Fruit fly (Drosophila melanogaster) whole organism, embryonic: Measurements from ENCODE around the gene CG45045.
A peak's percentile ranks its signal among the peaks of the same experiment; 100 is the strongest.

Source experiments
- Adf1 ChIP-seq: fragments of 200-800 bp; sonication (Bioruptor generic); IDR thresholded peaks from 2 replicates; pipeline ENCODE4 v1.3.6; 2022; ENCODE audit warnings: missing biosample characterization, missing genetic modification characterization
- CG10565 ChIP-seq: fragments of 200-800 bp; sonication (Bioruptor generic); optimal IDR thresholded peaks from 3 replicates; lab custom pipeline; 2016; ENCODE audit warnings: missing biosample characterization, mild to moderate bottlenecking, missing genetic modification characterization
- CG12769 ChIP-seq: fragments of 200-800 bp; sonication (Bioruptor generic); optimal IDR thresholded peaks from 2 replicates; lab custom pipeline; 2019; ENCODE audit warnings: missing biosample characterization, mild to moderate bottlenecking, missing genetic modification characterization, moderate library complexity
- CG13123 ChIP-seq: fragments of 200-800 bp; sonication (Bioruptor generic); optimal IDR thresholded peaks from 2 replicates; lab custom pipeline; 2016; ENCODE audit warnings: missing biosample characterization, missing genetic modification characterization
- CG16813 ChIP-seq: fragments of 200-800 bp; sonication (Bioruptor generic); IDR thresholded peaks from 3 replicates; pipeline ENCODE4 v1.3.6; 2022; ENCODE audit warnings: missing biosample characterization, missing genetic modification characterization; ENCODE audit not compliant: partially characterized antibody
- CG16863 ChIP-seq: fragments of 200-800 bp; sonication (Bioruptor generic); optimal IDR thresholded peaks from 3 replicates; lab custom pipeline; 2016; ENCODE audit warnings: missing biosample characterization, missing genetic modification characterization
- CG17186 ChIP-seq: fragments of 200-800 bp; sonication (Bioruptor generic); optimal IDR thresholded peaks from 3 replicates; lab custom pipeline; 2017; ENCODE audit warnings: missing biosample characterization, missing genetic modification reagents, missing genetic modification characterization
- CG17361 ChIP-seq: fragments of 200-800 bp; sonication (Bioruptor generic); IDR thresholded peaks from 3 replicates; pipeline ENCODE4 v1.3.6; 2022; ENCODE audit warnings: missing biosample characterization, missing genetic modification characterization
- CG18619 ChIP-seq: fragments of 200-800 bp; sonication (Bioruptor generic); optimal IDR thresholded peaks from 3 replicates; lab custom pipeline; 2017; ENCODE audit warnings: missing biosample characterization, mild to moderate bottlenecking, missing genetic modification characterization
- CG30403 ChIP-seq: fragments of 200-800 bp; sonication (Bioruptor generic); optimal IDR thresholded peaks from 3 replicates; lab custom pipeline; 2016; ENCODE audit warnings: missing biosample characterization, missing genetic modification characterization
- CG31224 ChIP-seq: fragments of 200-800 bp; sonication (Bioruptor generic); IDR thresholded peaks from 2 replicates; pipeline ENCODE4 v1.3.6; 2022; ENCODE audit warnings: missing biosample characterization, missing genetic modification characterization
- CG31388 ChIP-seq: fragments of 200-800 bp; sonication (Bioruptor generic); optimal IDR thresholded peaks from 2 replicates; lab custom pipeline; 2016; ENCODE audit warnings: missing biosample characterization, missing genetic modification characterization
- CG3163 ChIP-seq: fragments of 200-800 bp; sonication (Bioruptor generic); optimal IDR thresholded peaks from 3 replicates; lab custom pipeline; 2016; ENCODE audit warnings: missing biosample characterization, missing genetic modification characterization
- CG34224 ChIP-seq: fragments of 200-800 bp; sonication (Bioruptor generic); IDR thresholded peaks from 3 replicates; pipeline ENCODE4 v1.3.6; 2022; ENCODE audit warnings: missing biosample characterization, missing genetic modification characterization; ENCODE audit not compliant: partially characterized antibody
- CG34376 ChIP-seq: fragments of 200-800 bp; sonication (Bioruptor generic); optimal IDR thresholded peaks from 2 replicates; lab custom pipeline; 2018; ENCODE audit warnings: missing biosample characterization, mild to moderate bottlenecking, missing genetic modification characterization
- CG6854 ChIP-seq: fragments of 200-800 bp; sonication (Bioruptor generic); optimal IDR thresholded peaks from 3 replicates; lab custom pipeline; 2017; ENCODE audit warnings: missing biosample characterization, mild to moderate bottlenecking, missing genetic modification characterization
- CG7745 ChIP-seq: fragments of 200-800 bp; sonication (Bioruptor generic); optimal IDR thresholded peaks from 2 replicates; lab custom pipeline; 2018; ENCODE audit warnings: missing biosample characterization, mild to moderate bottlenecking, missing genetic modification characterization, moderate library complexity
- CG8281 ChIP-seq: fragments of 200-800 bp; sonication (Bioruptor generic); optimal IDR thresholded peaks from 2 replicates; lab custom pipeline; 2018; ENCODE audit warnings: missing biosample characterization, mild to moderate bottlenecking, missing genetic modification characterization, moderate library complexity
- CG8765 ChIP-seq: fragments of 200-800 bp; sonication (Bioruptor generic); IDR thresholded peaks from 2 replicates; pipeline ENCODE4 v1.3.6; 2022; ENCODE audit warnings: missing biosample characterization, missing genetic modification characterization
- Deaf1 ChIP-seq: fragments of 200-800 bp; optimal IDR thresholded peaks from 3 replicates; lab custom pipeline; 2019; ENCODE audit warnings: missing biosample characterization, mild to moderate bottlenecking, missing genetic modification characterization, moderate library complexity
- Fer2 ChIP-seq: fragments of 200-800 bp; sonication (Bioruptor generic); optimal IDR thresholded peaks from 2 replicates; lab custom pipeline; 2018; ENCODE audit warnings: missing biosample characterization, mild to moderate bottlenecking, missing genetic modification characterization, moderate library complexity
- HHEX ChIP-seq: fragments of 200-800 bp; sonication (Bioruptor generic); optimal IDR thresholded peaks from 3 replicates; lab custom pipeline; 2017; ENCODE audit warnings: missing biosample characterization, mild to moderate bottlenecking, missing genetic modification characterization, missing genetic modification reagents
- HLHmδ ChIP-seq: fragments of 200-800 bp; sonication (Bioruptor generic); optimal IDR thresholded peaks from 2 replicates; lab custom pipeline; 2018; ENCODE audit warnings: missing biosample characterization, mild to moderate bottlenecking, missing genetic modification characterization, moderate library complexity
- Hr39 ChIP-seq: fragments of >200 bp; optimal IDR thresholded peaks from 2 replicates; lab custom pipeline; 2017
- Hsf ChIP-seq: fragments of 200-800 bp; sonication (Bioruptor generic); optimal IDR thresholded peaks from 3 replicates; lab custom pipeline; 2016; ENCODE audit warnings: missing biosample characterization, missing genetic modification characterization
- Mad ChIP-seq: fragments of 200-800 bp; sonication (Bioruptor generic); optimal IDR thresholded peaks from 2 replicates; lab custom pipeline; 2016; ENCODE audit warnings: missing biosample characterization, missing genetic modification characterization
- Med ChIP-seq: fragments of 200-800 bp; sonication (Bioruptor generic); peaks from one replicate; lab custom pipeline; 2016; ENCODE audit warnings: missing biosample characterization, missing genetic modification characterization, mild to moderate bottlenecking, inconsistent platforms, moderate library complexity
- Ptx1 ChIP-seq: fragments of 200-800 bp; sonication (Bioruptor generic); IDR thresholded peaks from 2 replicates; pipeline ENCODE4 v1.3.6; 2022; ENCODE audit warnings: missing biosample characterization, missing genetic modification characterization
- Rx ChIP-seq: fragments of 200-800 bp; sonication (Bioruptor generic); IDR thresholded peaks from 2 replicates; pipeline ENCODE4 v1.3.6; 2022; ENCODE audit warnings: missing biosample characterization, missing genetic modification characterization
- Sin3A ChIP-seq: fragments of >200 bp; optimal IDR thresholded peaks from 2 replicates; lab custom pipeline; 2018
- Ssrp ChIP-seq: fragments of 200-800 bp; sonication (Bioruptor generic); optimal IDR thresholded peaks from 2 replicates; lab custom pipeline; 2018; ENCODE audit warnings: missing biosample characterization, mild to moderate bottlenecking, missing genetic modification characterization, moderate library complexity
- ap ChIP-seq: fragments of 200-800 bp; sonication (Bioruptor generic); IDR thresholded peaks from 2 replicates; pipeline ENCODE4 v1.3.6; 2022; ENCODE audit warnings: missing biosample characterization, missing genetic modification characterization
- cas ChIP-seq: fragments of 200-800 bp; sonication (Bioruptor generic); IDR thresholded peaks from 2 replicates; pipeline ENCODE4 v1.3.6; 2022; ENCODE audit warnings: missing biosample characterization, missing genetic modification characterization
- cato ChIP-seq: fragments of 200-800 bp; sonication (Bioruptor generic); optimal IDR thresholded peaks from 2 replicates; lab custom pipeline; 2016; ENCODE audit warnings: missing biosample characterization, missing genetic modification characterization, borderline replicate concordance
- chinmo ChIP-seq: fragments of 200-800 bp; sonication (Bioruptor generic); IDR thresholded peaks from 4 replicates; pipeline ENCODE4 v1.3.6; 2022; ENCODE audit warnings: missing biosample characterization, missing genetic modification characterization; ENCODE audit not compliant: partially characterized antibody
- dpn ChIP-seq, 2 experiments: fragments of 200-800 bp; sonication (Bioruptor generic); optimal IDR thresholded peaks; 3 replicates each; lab custom pipeline; 2016; ENCODE audit warnings: missing biosample characterization in 2 of 2, missing genetic modification characterization in 2 of 2
- gcm ChIP-seq: fragments of 200-800 bp; sonication (Bioruptor generic); optimal IDR thresholded peaks from 2 replicates; lab custom pipeline; 2019; ENCODE audit warnings: missing biosample characterization, mild to moderate bottlenecking, missing genetic modification characterization, moderate library complexity
- gcm2 ChIP-seq: fragments of 200-800 bp; sonication (Bioruptor generic); optimal IDR thresholded peaks from 2 replicates; lab custom pipeline; 2016; ENCODE audit warnings: missing biosample characterization, missing genetic modification characterization
- jing ChIP-seq: fragments of 200-800 bp; sonication (Bioruptor generic); optimal IDR thresholded peaks from 2 replicates; lab custom pipeline; 2018; ENCODE audit warnings: missing biosample characterization, mild to moderate bottlenecking, missing genetic modification characterization
- nau ChIP-seq: fragments of 200-800 bp; sonication (Bioruptor generic); optimal IDR thresholded peaks from 3 replicates; lab custom pipeline; 2017; ENCODE audit warnings: missing biosample characterization, mild to moderate bottlenecking, missing genetic modification characterization, missing genetic modification reagents
- pros ChIP-seq: fragments of 200-800 bp; sonication (Bioruptor generic); optimal IDR thresholded peaks from 3 replicates; lab custom pipeline; 2019; ENCODE audit warnings: missing biosample characterization, mild to moderate bottlenecking, missing genetic modification characterization, moderate library complexity
- pum ChIP-seq: fragments of 200-800 bp; sonication (Bioruptor generic); optimal IDR thresholded peaks from 2 replicates; lab custom pipeline; 2016; ENCODE audit warnings: missing biosample characterization, missing genetic modification characterization
- repo ChIP-seq: fragments of 200-800 bp; sonication (Bioruptor generic); optimal IDR thresholded peaks from 2 replicates; lab custom pipeline; 2016; ENCODE audit warnings: missing biosample characterization, missing genetic modification characterization
- sens ChIP-seq: fragments of 200-800 bp; sonication (Bioruptor generic); peaks from one replicate; lab custom pipeline; 2016; ENCODE audit warnings: missing biosample characterization, missing genetic modification characterization
- sqz ChIP-seq: fragments of 200-800 bp; sonication (Bioruptor generic); optimal IDR thresholded peaks from 3 replicates; lab custom pipeline; 2018; ENCODE audit warnings: missing biosample characterization, mild to moderate bottlenecking, missing genetic modification characterization
- sr ChIP-seq: fragments of 200-800 bp; sonication (Bioruptor generic); IDR thresholded peaks from 3 replicates; pipeline ENCODE4 v1.3.6; 2022; ENCODE audit warnings: missing biosample characterization, missing genetic modification characterization
- toy ChIP-seq: fragments of 200-800 bp; sonication (Bioruptor generic); IDR thresholded peaks from 2 replicates; pipeline ENCODE4 v1.3.6; 2022; ENCODE audit warnings: missing biosample characterization, missing genetic modification characterization
- twi ChIP-seq: fragments of 200-800 bp; optimal IDR thresholded peaks from 2 replicates; lab custom pipeline; 2019; ENCODE audit warnings: missing biosample characterization, mild to moderate bottlenecking, missing genetic modification characterization, moderate library complexity
- wek ChIP-seq: fragments of 200-800 bp; sonication (Bioruptor generic); optimal IDR thresholded peaks from 3 replicates; lab custom pipeline; 2018; ENCODE audit warnings: missing biosample characterization, mild to moderate bottlenecking, missing genetic modification characterization, moderate library complexity
- z ChIP-seq: fragments of 200-800 bp; sonication (Bioruptor generic); IDR thresholded peaks from 3 replicates; pipeline ENCODE4 v1.3.6; 2022; ENCODE audit warnings: missing biosample characterization, missing genetic modification characterization

The CG45045 gene

DNA sequence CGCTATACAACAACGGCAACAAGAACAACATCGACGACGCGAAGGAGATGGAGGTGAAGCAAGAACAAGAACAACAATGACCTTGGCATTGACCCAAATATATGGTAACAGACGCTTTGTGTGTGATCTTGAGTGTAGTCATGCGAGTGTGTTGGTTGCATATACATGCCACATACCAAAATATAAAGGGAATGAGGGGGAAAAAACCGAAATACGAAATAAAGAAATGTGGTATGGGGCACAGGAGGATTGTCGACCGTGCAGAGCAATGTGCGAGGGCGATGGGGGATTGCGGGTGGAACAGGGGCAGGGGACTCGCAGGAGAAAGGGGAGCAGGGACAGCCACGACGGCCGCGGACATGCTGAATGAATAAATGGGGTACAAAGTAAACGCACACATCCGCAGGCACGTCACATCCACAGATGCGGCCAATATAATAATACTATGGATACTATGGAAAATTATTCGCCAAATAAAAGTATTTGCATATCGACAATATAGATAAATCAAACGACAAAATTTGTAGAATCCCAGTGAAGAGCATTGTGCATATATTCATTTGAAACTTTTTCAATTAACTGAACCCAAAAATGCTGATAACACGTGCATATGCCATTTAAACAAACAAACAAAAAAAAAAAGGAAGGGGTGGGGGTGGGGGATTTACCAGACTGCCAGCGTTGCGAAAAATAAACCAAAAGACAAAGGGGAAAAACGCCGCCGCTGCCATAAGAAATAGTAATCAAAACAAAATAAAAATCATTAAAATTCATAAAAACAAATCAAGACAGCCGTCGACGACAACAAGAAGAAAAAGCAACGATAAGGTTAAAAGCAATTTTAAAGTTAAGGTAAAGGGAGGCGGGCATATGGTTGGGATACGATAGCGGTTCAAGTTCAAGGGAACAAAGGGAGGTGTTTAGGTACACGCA, 38.8 kb downstream of the CG45045 start:
- no peak for TF ChIP-seq ap
- no peak for TF ChIP-seq CG31388
- TF ChIP-seq dpn (GFP tag; optimal IDR thresholded peaks at IDR 0.05; lab: Kevin White, UChicago), result no peak
- TF ChIP-seq CG13123 (GFP tag; lab: Kevin White, UChicago), result no peak
- TF ChIP-seq CG18619, result no peak
- no peak for TF ChIP-seq cas (GFP tag; lab: Robert Waterston, UW)
- TF ChIP-seq CG3163, result no peak
- no peak for TF ChIP-seq CG8281 (tag; lab: Kevin White, UChicago)
- no peak for TF ChIP-seq Sin3A (lab: Kevin White, UChicago)
- no peak for TF ChIP-seq Hr39 (lab: Kevin White, UChicago)
- TF ChIP-seq CG17186, result no peak
- no peak for TF ChIP-seq CG17361
- no peak for TF ChIP-seq CG16813 (GFP tag; lab: Robert Waterston, UW)
- TF ChIP-seq sens, result peak; percentile 58
- peak; percentile 55 for TF ChIP-seq twi (tag; lab: Kevin White, UChicago)
- TF ChIP-seq nau (GFP tag; lab: Kevin White, UChicago), result no peak
- peak; percentile 84 for TF ChIP-seq CG12769
- TF ChIP-seq CG31224 (GFP tag; lab: Robert Waterston, UW), result no peak
- no peak for TF ChIP-seq gcm2
- peak; percentile 34 for TF ChIP-seq Deaf1 (tag; lab: Kevin White, UChicago)
- no peak for TF ChIP-seq sqz
- no peak for TF ChIP-seq CG10565
- no peak for TF ChIP-seq Fer2 (tag; lab: Kevin White, UChicago)
- TF ChIP-seq gcm (GFP tag; lab: Kevin White, UChicago), result no peak
- no peak for TF ChIP-seq Rx (GFP tag; lab: Robert Waterston, UW)
- no peak for TF ChIP-seq pum (GFP tag; lab: Kevin White, UChicago)
- no peak for TF ChIP-seq jing (GFP tag; lab: Kevin White, UChicago)
- TF ChIP-seq CG34376, result no peak
- no peak for TF ChIP-seq sr (GFP tag; lab: Robert Waterston, UW)
- peak; percentile 48; the same call in 1 of the 3 replicates for TF ChIP-seq z
- TF ChIP-seq Mad (GFP tag; lab: Kevin White, UChicago), result no peak
- TF ChIP-seq CG30403 (GFP tag; lab: Kevin White, UChicago), result no peak
- no peak for TF ChIP-seq toy (GFP tag; lab: Robert Waterston, UW)
- TF ChIP-seq HHEX (GFP tag; lab: Kevin White, UChicago), result no peak
- no peak for TF ChIP-seq CG8765 (GFP tag; lab: Robert Waterston, UW)
- peak; percentile 54; the same call in 1 of the 4 replicates for TF ChIP-seq chinmo (GFP tag; lab: Robert Waterston, UW)
- no peak for TF ChIP-seq repo (GFP tag; lab: Kevin White, UChicago)
- no peak for TF ChIP-seq CG34224 (GFP tag; lab: Robert Waterston, UW)
- no peak for TF ChIP-seq CG7745 (tag; lab: Kevin White, UChicago)
- TF ChIP-seq wek (GFP tag; lab: Kevin White, UChicago), result no peak
- TF ChIP-seq Adf1, result no peak
- TF ChIP-seq cato (GFP tag; lab: Kevin White, UChicago), result no peak
- no peak for TF ChIP-seq CG16863 (GFP tag; lab: Kevin White, UChicago)
- peak; percentile 74 for TF ChIP-seq Med (GFP tag; lab: Kevin White, UChicago)
- TF ChIP-seq CG6854 (GFP tag; lab: Kevin White, UChicago), result no peak
- no peak for TF ChIP-seq Ptx1 (GFP tag; lab: Robert Waterston, UW)
- TF ChIP-seq Hsf (GFP tag; lab: Kevin White, UChicago), result no peak
- peak; percentile 26 for TF ChIP-seq pros (GFP tag; lab: Kevin White, UChicago)
- TF ChIP-seq Ssrp (tag; lab: Kevin White, UChicago), result no peak
- TF ChIP-seq HLHmδ (GFP tag; lab: Kevin White, UChicago), result no peak
